4 worm cellular contexts compared by ENCODE assay signal in genomic region chrX:7989155-7989554, ce11.
A peak's percentile ranks its signal among the peaks of the same experiment; 100 is the strongest.
TF ChIP-seq lines count a peak whose summit lies in the region.

No protein-coding gene starts in this region.

TF ChIP-seq in whole organism, L1 larva, 84 proteins besides CTCF, POLR2A, EP300 and RAD21:
- no peak for TF ChIP-seq mab-9 (GFP tag; IDR thresholded peaks at IDR 0.05; lab: Robert Waterston, UW)
- peak; percentile 24 for TF ChIP-seq ama-1 (optimal IDR thresholded peaks at IDR 0.05; lab: Kevin White, UChicago)

TF ChIP-seq in whole organism, L3 larva, 47 proteins besides CTCF, POLR2A, EP300 and RAD21:
- peak; percentile 29 for TF ChIP-seq nhr-25 (tag; optimal IDR thresholded peaks at IDR 0.05; lab: Kevin White, UChicago)
- peak; percentile 48 for TF ChIP-seq nhr-43 (tag; optimal IDR thresholded peaks at IDR 0.05; lab: Kevin White, UChicago; ENCODE audit: poor library complexity, severe bottlenecking)
- peak; percentile 82 for TF ChIP-seq ama-1 (optimal IDR thresholded peaks at IDR 0.05; lab: Kevin White, UChicago)
- no peak for TF ChIP-seq egl-5 (tag; optimal IDR thresholded peaks at IDR 0.05; lab: Kevin White, UChicago)
- TF ChIP-seq ceh-28 (tag; optimal IDR thresholded peaks at IDR 0.05; lab: Kevin White, UChicago): no peak
- no peak for TF ChIP-seq fkh-10 (GFP tag; optimal IDR thresholded peaks at IDR 0.05; lab: Kevin White, UChicago)

TF ChIP-seq in whole organism, L4 larva, 104 proteins besides CTCF, POLR2A, EP300 and RAD21:
- no peak for TF ChIP-seq lin-1 (GFP tag; IDR thresholded peaks at IDR 0.05; lab: Robert Waterston, UW)
- no peak for TF ChIP-seq lin-38 (GFP tag; IDR thresholded peaks at IDR 0.05; lab: Robert Waterston, UW)
- TF ChIP-seq lim-7 (GFP tag; IDR thresholded peaks at IDR 0.05; lab: Robert Waterston, UW): 0 out of 2 replicates have a peak, but pooled peaks have one; percentile 46
- 0 out of 2 replicates have a peak, but pooled peaks have one; percentile 10 for TF ChIP-seq dmd-6 (GFP tag; IDR thresholded peaks at IDR 0.05; lab: Robert Waterston, UW)
- TF ChIP-seq ctbp-1 (GFP tag; IDR thresholded peaks at IDR 0.05; lab: Robert Waterston, UW): 0 out of 2 replicates have a peak, but pooled peaks have one; percentile 13
- no peak for TF ChIP-seq spr-1 (tag; optimal IDR thresholded peaks at IDR 0.05; lab: Kevin White, UChicago)
- peak; percentile 73 for TF ChIP-seq T26A8.4 (GFP tag; IDR thresholded peaks at IDR 0.05; lab: Robert Waterston, UW)
- TF ChIP-seq nhr-25 (tag; optimal IDR thresholded peaks at IDR 0.05; lab: Kevin White, UChicago; ENCODE audit: borderline replicate concordance, insufficient read depth): peak; percentile 60
- TF ChIP-seq aha-1 (tag; lab: Kevin White, UChicago): peak; percentile 52
- no peak for TF ChIP-seq lir-3 (tag; optimal IDR thresholded peaks at IDR 0.05; lab: Kevin White, UChicago)
- TF ChIP-seq dpl-1 (GFP tag; optimal IDR thresholded peaks at IDR 0.05; lab: Kevin White, UChicago): no peak
- no peak for TF ChIP-seq nhr-111 (GFP tag; optimal IDR thresholded peaks at IDR 0.05; lab: Kevin White, UChicago)
- no peak for TF ChIP-seq nhr-10 (tag; optimal IDR thresholded peaks at IDR 0.05; lab: Kevin White, UChicago)
- no peak for TF ChIP-seq mdl-1 (tag; optimal IDR thresholded peaks at IDR 0.05; lab: Kevin White, UChicago)

TF ChIP-seq in whole organism, young adult, 124 proteins besides CTCF, POLR2A, EP300 and RAD21:
- TF ChIP-seq ztf-26 (tag; optimal IDR thresholded peaks at IDR 0.05; lab: Kevin White, UChicago) (peak; percentile 39), ztf-6 (GFP tag; IDR thresholded peaks at IDR 0.05; lab: Robert Waterston, UW) (no peak), ekl-4 (GFP tag; IDR thresholded peaks at IDR 0.05; lab: Robert Waterston, UW) (no peak), tbx-9 (tag; optimal IDR thresholded peaks at IDR 0.05; lab: Kevin White, UChicago; ENCODE audit: borderline replicate concordance) (no peak), ceh-40 (GFP tag; IDR thresholded peaks at IDR 0.05; lab: Robert Waterston, UW) (no peak), ztf-3 (GFP tag; optimal IDR thresholded peaks at IDR 0.05; lab: Kevin White, UChicago) (peak; percentile 12)
TF ChIP-seq in whole organism, young adult: peak in this region for 2.
